Fruit fly (Drosophila melanogaster) whole organism, embryonic: ENCODE data around the gene CG7739.

Experiments used
- ATbp ChIP-seq: fragments of 200-800 bp; sonication (Bioruptor generic); optimal IDR thresholded peaks from 2 replicates; lab custom pipeline; 2017; ENCODE audit warnings: missing biosample characterization, mild to moderate bottlenecking, missing genetic modification characterization, missing genetic modification reagents
- Aef1 ChIP-seq: fragments of 200-800 bp; sonication (Bioruptor generic); IDR thresholded peaks from 3 replicates; pipeline ENCODE4 v1.3.6; 2022; ENCODE audit warnings: missing biosample characterization, missing genetic modification characterization
- Atf-2 ChIP-seq: fragments of 200-800 bp; sonication (Bioruptor generic); optimal IDR thresholded peaks from 2 replicates; lab custom pipeline; 2016; ENCODE audit warnings: missing biosample characterization, missing genetic modification characterization
- Bdp1 ChIP-seq: fragments of 200-800 bp; sonication (Bioruptor generic); optimal IDR thresholded peaks from 3 replicates; lab custom pipeline; 2016; ENCODE audit warnings: missing biosample characterization, missing genetic modification characterization
- CG10431 ChIP-seq: fragments of 200-800 bp; sonication (Bioruptor generic); optimal IDR thresholded peaks from 3 replicates; lab custom pipeline; 2018; ENCODE audit warnings: missing biosample characterization, mild to moderate bottlenecking, missing genetic modification characterization
- CG10654 ChIP-seq: fragments of 200-800 bp; sonication (Bioruptor generic); optimal IDR thresholded peaks from 2 replicates; lab custom pipeline; 2016; ENCODE audit warnings: missing biosample characterization, missing genetic modification characterization
- CG12769 ChIP-seq: fragments of 200-800 bp; sonication (Bioruptor generic); optimal IDR thresholded peaks from 2 replicates; lab custom pipeline; 2019; ENCODE audit warnings: missing biosample characterization, mild to moderate bottlenecking, missing genetic modification characterization, moderate library complexity
- CG16779 ChIP-seq: fragments of 200-800 bp; sonication (Bioruptor generic); IDR thresholded peaks from 2 replicates; pipeline ENCODE4 v1.3.6; 2022; ENCODE audit warnings: missing biosample characterization, missing genetic modification characterization
- CG18476 ChIP-seq: fragments of 200-800 bp; sonication (Bioruptor generic); optimal IDR thresholded peaks from 2 replicates; lab custom pipeline; 2016; ENCODE audit warnings: missing biosample characterization, mild to moderate bottlenecking, missing genetic modification characterization
- CG30403 ChIP-seq: fragments of 200-800 bp; sonication (Bioruptor generic); optimal IDR thresholded peaks from 3 replicates; lab custom pipeline; 2016; ENCODE audit warnings: missing biosample characterization, missing genetic modification characterization
- CG3847 ChIP-seq: fragments of 200-800 bp; sonication (Bioruptor generic); IDR thresholded peaks from 2 replicates; pipeline ENCODE4 v1.3.6; 2022; ENCODE audit warnings: missing biosample characterization, missing genetic modification characterization
- CG5245 ChIP-seq: fragments of 200-800 bp; sonication (Bioruptor generic); optimal IDR thresholded peaks from 3 replicates; lab custom pipeline; 2016; ENCODE audit warnings: missing biosample characterization, missing genetic modification characterization
- CG6175 ChIP-seq: fragments of 200-800 bp; sonication (Bioruptor generic); IDR thresholded peaks from 3 replicates; pipeline ENCODE4 v1.3.6; 2022; ENCODE audit warnings: missing biosample characterization, missing genetic modification characterization
- CG6765 ChIP-seq: fragments of 200-800 bp; sonication (Bioruptor generic); optimal IDR thresholded peaks from 3 replicates; lab custom pipeline; 2017; ENCODE audit warnings: missing biosample characterization, mild to moderate bottlenecking, missing genetic modification characterization
- CG7271 ChIP-seq: fragments of 200-800 bp; sonication (Bioruptor generic); optimal IDR thresholded peaks from 2 replicates; lab custom pipeline; 2018; ENCODE audit warnings: missing biosample characterization, mild to moderate bottlenecking, missing genetic modification characterization, moderate library complexity
- CG8290 ChIP-seq, 3 experiments: fragments of 200-800 bp; sonication (Bioruptor generic); optimal IDR thresholded peaks; 2 replicates each; lab custom pipeline; 2016 to 2019; ENCODE audit warnings: missing biosample characterization in 3 of 3, missing genetic modification characterization in 3 of 3, mild to moderate bottlenecking in 2 of 3, moderate library complexity in 1 of 3
- CG9817 ChIP-seq: fragments of 200-800 bp; sonication (Bioruptor generic); optimal IDR thresholded peaks from 2 replicates; lab custom pipeline; 2018; ENCODE audit warnings: missing biosample characterization, mild to moderate bottlenecking, missing genetic modification characterization, moderate library complexity
- CHES-1-like ChIP-seq: fragments of 200-800 bp; sonication (Bioruptor generic); optimal IDR thresholded peaks from 2 replicates; lab custom pipeline; 2016; ENCODE audit warnings: missing biosample characterization, missing genetic modification characterization
- D ChIP-seq, 2 experiments: fragments of 200-800 bp in 1 of 2; fragments of >200 bp in 1 of 2; sonication (Bioruptor generic) in 1 of 2; optimal IDR thresholded peaks; 2 replicates in 1 of 2; 3 replicates in 1 of 2; lab custom pipeline; 2017; ENCODE audit warnings: mild to moderate bottlenecking in 1 of 2, missing biosample characterization in 1 of 2, missing genetic modification characterization in 1 of 2, missing genetic modification reagents in 1 of 2
- D19B ChIP-seq: fragments of 200-800 bp; sonication (Bioruptor generic); optimal IDR thresholded peaks from 2 replicates; lab custom pipeline; 2017; ENCODE audit warnings: missing biosample characterization, mild to moderate bottlenecking, missing genetic modification characterization
- Doc3 ChIP-seq: fragments of 200-800 bp; sonication (Bioruptor generic); IDR thresholded peaks from 3 replicates; pipeline ENCODE4 v1.3.6; 2022; ENCODE audit warnings: missing biosample characterization, missing genetic modification characterization; ENCODE audit not compliant: partially characterized antibody
- Gsc ChIP-seq: fragments of 200-800 bp; sonication (Bioruptor generic); IDR thresholded peaks from 2 replicates; pipeline ENCODE4 v1.3.6; 2022; ENCODE audit warnings: missing biosample characterization, missing genetic modification characterization
- HLH4C ChIP-seq: fragments of 200-800 bp; sonication (Bioruptor generic); IDR thresholded peaks from 3 replicates; pipeline ENCODE4 v1.3.6; 2022; ENCODE audit warnings: missing biosample characterization, missing genetic modification characterization; ENCODE audit not compliant: partially characterized antibody
- HmgD ChIP-seq: fragments of 200-800 bp; sonication (Bioruptor generic); optimal IDR thresholded peaks from 3 replicates; lab custom pipeline; 2016; ENCODE audit warnings: missing biosample characterization, missing genetic modification characterization
- Jarid2 ChIP-seq: fragments of 200-800 bp; sonication (Bioruptor generic); optimal IDR thresholded peaks from 3 replicates; lab custom pipeline; 2017; ENCODE audit warnings: mild to moderate bottlenecking, missing biosample characterization, missing genetic modification reagents, missing genetic modification characterization
- MBD-R2 ChIP-seq: fragments of 200-800 bp; sonication (Bioruptor generic); IDR thresholded peaks from 2 replicates; pipeline ENCODE4 v1.3.6; 2022; ENCODE audit warnings: missing biosample characterization, missing genetic modification characterization
- MESR4 ChIP-seq: fragments of 200-800 bp; sonication (Bioruptor generic); optimal IDR thresholded peaks from 2 replicates; lab custom pipeline; 2018; ENCODE audit warnings: missing biosample characterization, mild to moderate bottlenecking, missing genetic modification characterization, moderate library complexity
- Myb ChIP-seq: fragments of 200-800 bp; sonication (Bioruptor generic); optimal IDR thresholded peaks from 2 replicates; lab custom pipeline; 2016; ENCODE audit warnings: missing biosample characterization, missing genetic modification characterization
- NC2β ChIP-seq: fragments of 200-800 bp; sonication (Bioruptor generic); optimal IDR thresholded peaks from 2 replicates; lab custom pipeline; 2016; ENCODE audit warnings: missing biosample characterization, missing genetic modification characterization
- Ssrp ChIP-seq: fragments of 200-800 bp; sonication (Bioruptor generic); optimal IDR thresholded peaks from 2 replicates; lab custom pipeline; 2018; ENCODE audit warnings: missing biosample characterization, mild to moderate bottlenecking, missing genetic modification characterization, moderate library complexity
- Stat92E ChIP-seq, 3 experiments: fragments of >200 bp in 2 of 3; fragments of 200-800 bp in 1 of 3; sonication (Bioruptor generic) in 1 of 3; optimal IDR thresholded peaks; 2 replicates each; lab custom pipeline; 2017 to 2019; ENCODE audit warnings: missing biosample characterization in 3 of 3, missing genetic modification characterization in 3 of 3, mild to moderate bottlenecking in 1 of 3, moderate library complexity in 1 of 3
- amos ChIP-seq: fragments of 200-800 bp; sonication (Bioruptor generic); IDR thresholded peaks from 2 replicates; pipeline ENCODE4 v1.3.6; 2022; ENCODE audit warnings: missing biosample characterization, missing genetic modification characterization; ENCODE audit not compliant: partially characterized antibody
- danr ChIP-seq: fragments of 200-800 bp; sonication (Bioruptor generic); IDR thresholded peaks from 2 replicates; pipeline ENCODE4 v1.3.6; 2022; ENCODE audit warnings: missing biosample characterization, missing genetic modification characterization
- dmrt11E ChIP-seq: fragments of 200-800 bp; sonication (Bioruptor generic); optimal IDR thresholded peaks from 3 replicates; lab custom pipeline; 2018; ENCODE audit warnings: missing biosample characterization, mild to moderate bottlenecking, missing genetic modification characterization, moderate library complexity
- ems ChIP-seq: fragments of 200-800 bp; sonication (Bioruptor generic); optimal IDR thresholded peaks from 3 replicates; lab custom pipeline; 2016; ENCODE audit warnings: missing biosample characterization, missing genetic modification characterization
- ftz-f1 ChIP-seq: fragments of 200-800 bp; sonication (Bioruptor generic); optimal IDR thresholded peaks from 2 replicates; lab custom pipeline; 2016; ENCODE audit warnings: missing biosample characterization, missing genetic modification characterization
- insv ChIP-seq, 2 experiments: fragments of 200-800 bp; sonication (Bioruptor generic); optimal IDR thresholded peaks; 3 replicates each; lab custom pipeline; 2016 to 2018; ENCODE audit warnings: missing biosample characterization in 2 of 2, missing genetic modification characterization in 2 of 2
- jing ChIP-seq: fragments of 200-800 bp; sonication (Bioruptor generic); optimal IDR thresholded peaks from 2 replicates; lab custom pipeline; 2018; ENCODE audit warnings: missing biosample characterization, mild to moderate bottlenecking, missing genetic modification characterization
- jumu ChIP-seq: fragments of 200-800 bp; sonication (Bioruptor generic); optimal IDR thresholded peaks from 3 replicates; lab custom pipeline; 2016; ENCODE audit warnings: missing biosample characterization, missing genetic modification characterization
- kni ChIP-seq: fragments of 200-800 bp; sonication (Bioruptor generic); optimal IDR thresholded peaks from 3 replicates; lab custom pipeline; 2017; ENCODE audit warnings: mild to moderate bottlenecking, missing biosample characterization, missing genetic modification reagents, missing genetic modification characterization
- lilli ChIP-seq: fragments of 200-800 bp; sonication (Bioruptor generic); optimal IDR thresholded peaks from 3 replicates; lab custom pipeline; 2016; ENCODE audit warnings: missing biosample characterization, missing genetic modification characterization
- maf-S ChIP-seq: fragments of 200-800 bp; sonication (Bioruptor generic); optimal IDR thresholded peaks from 2 replicates; lab custom pipeline; 2016; ENCODE audit warnings: missing biosample characterization, missing genetic modification characterization
- psq ChIP-seq: fragments of 200-800 bp; sonication (Bioruptor generic); optimal IDR thresholded peaks from 2 replicates; lab custom pipeline; 2017; ENCODE audit warnings: missing biosample characterization, missing genetic modification characterization
- sisA ChIP-seq: fragments of 200-800 bp; sonication (Bioruptor generic); IDR thresholded peaks from 2 replicates; pipeline ENCODE4 v1.3.6; 2022; ENCODE audit warnings: missing biosample characterization, missing genetic modification characterization
- trem ChIP-seq: fragments of 200-800 bp; optimal IDR thresholded peaks from 3 replicates; lab custom pipeline; 2019; ENCODE audit warnings: missing biosample characterization, mild to moderate bottlenecking, missing genetic modification characterization, moderate library complexity
- wor ChIP-seq: fragments of 200-800 bp; sonication (Bioruptor generic); IDR thresholded peaks from 2 replicates; pipeline ENCODE4 v1.3.6; 2022; ENCODE audit warnings: missing biosample characterization, missing genetic modification characterization
- zf30C ChIP-seq: fragments of 200-800 bp; sonication (Bioruptor generic); optimal IDR thresholded peaks from 3 replicates; lab custom pipeline; 2018; ENCODE audit warnings: missing biosample characterization, mild to moderate bottlenecking, missing genetic modification characterization

The CG7739 gene

DNA sequence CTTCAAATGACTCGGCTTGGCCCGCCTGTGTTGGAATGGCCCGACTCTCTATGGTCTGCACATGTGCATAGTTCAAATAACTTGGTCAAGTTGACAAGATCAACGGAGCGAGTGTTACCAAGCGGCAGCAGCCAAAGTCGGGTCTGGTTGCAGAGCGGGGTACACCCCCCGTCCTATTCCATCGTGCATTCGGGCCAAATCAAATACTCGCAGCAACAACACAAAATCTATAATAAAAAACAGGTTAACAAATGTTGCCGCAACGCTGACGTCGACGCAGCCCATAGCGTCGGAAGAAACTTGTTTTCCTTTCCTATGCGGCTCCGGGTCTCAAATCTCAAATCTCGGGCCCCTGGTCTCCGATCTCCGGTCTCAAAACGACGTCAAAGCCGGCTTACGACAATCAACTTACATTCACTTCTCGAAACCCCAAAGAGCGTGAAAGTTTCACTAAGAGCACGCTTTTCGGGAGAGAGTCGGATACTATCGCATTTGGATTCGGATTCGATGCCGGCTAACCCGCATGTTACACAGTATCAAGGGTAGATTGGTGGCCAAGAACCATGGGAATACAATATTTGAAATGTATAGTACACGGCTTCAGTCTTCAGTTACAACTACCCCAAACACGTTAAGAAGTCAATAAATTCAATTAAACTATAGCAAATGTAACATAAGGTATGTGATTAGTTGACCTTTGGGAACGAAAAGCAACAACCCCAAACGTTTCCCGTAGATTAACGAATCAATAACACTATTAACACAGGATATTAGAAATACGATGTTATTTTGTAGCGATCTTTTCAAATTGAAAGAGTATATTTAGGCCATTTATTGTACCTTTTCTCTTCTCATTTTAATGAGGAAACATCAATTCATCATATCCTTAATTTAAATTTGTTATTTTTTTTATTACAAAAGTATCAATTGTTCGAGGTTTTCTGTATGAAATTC lies 28.3 kb downstream of the CG7739 start (continued):
- TF ChIP-seq Doc3 (no peak), CG3847 (GFP tag; lab: Robert Waterston, UW) (peak; percentile 51), Jarid2 (GFP tag; lab: Kevin White, UChicago) (no peak), maf-S (GFP tag; lab: Kevin White, UChicago) (peak; percentile 28), CG7271 (no peak), CG30403 (GFP tag; lab: Kevin White, UChicago) (peak; percentile 87), CG8290 (GFP tag; optimal IDR thresholded peaks at IDR 0.05; lab: Kevin White, UChicago) (peak; percentile 41), CG8290 (tag; optimal IDR thresholded peaks at IDR 0.05; lab: Kevin White, UChicago) (peak in 1 of 2 experiments; percentile 46), ems (GFP tag; lab: Kevin White, UChicago) (peak; percentile 53), D19B (peak; percentile 99), sisA (peak; percentile 61), MBD-R2 (GFP tag; lab: Robert Waterston, UW) (no peak), jumu (GFP tag; lab: Kevin White, UChicago) (peak; percentile 49), CG18476 (GFP tag; lab: Kevin White, UChicago) (peak; percentile 46), Aef1 (GFP tag; lab: Robert Waterston, UW) (0 out of 3 replicates have a peak, but pooled peaks have one; percentile 25), Gsc (no peak), D (optimal IDR thresholded peaks at IDR 0.05; lab: Kevin White, UChicago) (no peak), D (GFP tag; optimal IDR thresholded peaks at IDR 0.05; lab: Kevin White, UChicago) (peak; percentile 43), zf30C (GFP tag; lab: Kevin White, UChicago) (no peak), Myb (peak; percentile 21), HLH4C (GFP tag; lab: Robert Waterston, UW) (no peak), CG6765 (no peak), NC2β (GFP tag; lab: Kevin White, UChicago) (peak; percentile 31), MESR4 (no peak), Ssrp (peak; percentile 65), amos (GFP tag; lab: Robert Waterston, UW) (no peak), kni (GFP tag; lab: Kevin White, UChicago) (peak; percentile 99), CG5245 (GFP tag; lab: Kevin White, UChicago) (no peak), Bdp1 (GFP tag; lab: Kevin White, UChicago) (peak; percentile 1), CG10431 (peak; percentile 15), ATbp (GFP tag; lab: Kevin White, UChicago) (peak; percentile 52), insv (GFP tag; optimal IDR thresholded peaks at IDR 0.05; lab: Kevin White, UChicago) (no peak), trem (no peak), danr (GFP tag; lab: Robert Waterston, UW) (no peak), Stat92E (GFP tag; optimal IDR thresholded peaks at IDR 0.05; lab: Kevin White, UChicago) (no peak), ftz-f1 (GFP tag; lab: Kevin White, UChicago) (no peak), wor (GFP tag; lab: Robert Waterston, UW) (peak; percentile 53; the same call in 1 of the 2 replicates), psq (GFP tag; lab: Kevin White, UChicago) (peak; percentile 20), Atf-2 (peak; percentile 58), CHES-1-like (GFP tag; lab: Kevin White, UChicago) (peak; percentile 37), HmgD (GFP tag; lab: Kevin White, UChicago) (no peak), jing (GFP tag; lab: Kevin White, UChicago) (peak; percentile 37), CG12769 (tag; lab: Kevin White, UChicago) (peak; percentile 61), CG10654 (GFP tag; lab: Kevin White, UChicago) (peak; percentile 15), CG6175 (0 out of 3 replicates have a peak, but pooled peaks have one; percentile 14), lilli (GFP tag; lab: Kevin White, UChicago) (peak; percentile 74), CG9817 (tag; lab: Kevin White, UChicago) (peak; percentile 57), dmrt11E (peak; percentile 75), CG16779 (GFP tag; lab: Robert Waterston, UW) (no peak)
